Fruit fly (Drosophila melanogaster): ENCODE data around the gene Ipk2.

Ipk2 gene

DNA sequence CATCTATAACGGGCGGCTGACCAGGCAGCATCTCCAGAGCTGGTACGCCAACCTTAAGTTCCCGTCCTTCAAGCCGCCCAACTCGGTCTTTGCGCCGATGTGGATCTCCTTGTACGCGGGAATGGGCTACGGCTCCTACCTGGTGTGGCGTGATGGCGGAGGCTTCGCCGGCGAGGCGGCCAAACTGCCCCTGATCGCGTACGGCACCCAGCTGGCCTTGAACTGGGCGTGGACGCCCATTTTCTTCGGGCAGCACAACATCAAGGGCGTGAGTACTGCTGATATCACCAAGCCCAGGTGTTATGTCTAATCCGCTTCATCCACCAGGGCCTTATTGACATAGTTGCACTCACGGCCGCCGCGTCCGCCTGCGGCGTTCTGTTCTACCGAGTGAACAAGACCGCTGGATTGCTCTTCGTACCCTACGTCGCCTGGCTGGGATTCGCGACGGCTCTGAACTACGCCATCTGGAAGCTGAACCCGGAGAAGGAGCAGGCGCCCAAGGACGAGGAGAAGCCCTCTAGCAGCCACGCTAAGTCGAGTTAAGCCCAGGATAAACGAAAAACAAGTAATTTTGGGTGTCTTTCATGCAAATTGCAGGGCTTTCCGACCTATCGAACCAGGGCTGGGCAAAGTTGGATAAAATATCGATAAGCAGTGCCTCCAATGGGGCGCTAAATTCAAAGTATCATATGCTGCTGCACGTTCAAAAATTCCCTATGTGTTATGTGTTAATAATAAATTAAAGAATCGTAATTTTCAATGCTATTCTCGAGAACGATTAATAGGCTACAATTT is 14.1 kb downstream of the Ipk2 start, which contains the start of gene rempA:
Gene rempA (minus strand): TSS at position 541 of the 798 bp plus-strand sequence.
- TF ChIP-seq usp (GFP tag; optimal IDR thresholded peaks at IDR 0.05) (no peak), Dll (optimal IDR thresholded peaks at IDR 0.05) (peak; percentile 36), pan (optimal IDR thresholded peaks at IDR 0.05) (no peak)

DNA sequence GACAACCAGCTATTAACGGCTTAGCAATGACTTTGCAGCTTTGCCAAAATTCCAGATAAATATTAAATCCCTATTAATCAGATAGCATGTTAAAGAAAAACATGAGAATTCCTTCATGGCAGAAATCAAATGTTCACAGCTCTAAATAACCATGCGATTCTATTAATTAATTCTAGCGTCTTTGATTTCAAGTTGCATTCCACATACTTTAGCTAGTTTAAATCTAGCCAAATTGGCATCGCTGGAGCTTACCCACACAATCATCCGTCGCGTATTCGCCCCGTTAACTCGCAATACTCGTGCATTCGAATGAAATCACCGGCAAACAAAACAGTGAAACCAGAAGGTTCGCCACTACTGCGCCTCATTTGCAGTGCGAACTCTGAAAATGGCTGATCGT is 14.8 kb downstream of the Ipk2 start, which contains the start of gene Tspo:
Gene Tspo (plus strand): TSS at position 302 of the 400 bp plus-strand sequence.
- TF ChIP-seq Dll (optimal IDR thresholded peaks at IDR 0.05) (no peak), usp (GFP tag; optimal IDR thresholded peaks at IDR 0.05) (no peak), pan (optimal IDR thresholded peaks at IDR 0.05) (no peak), CG8478 (optimal IDR thresholded peaks at IDR 0.05) (no peak), psq (optimal IDR thresholded peaks at IDR 0.05) (no peak), EcR (GFP tag; optimal IDR thresholded peaks at IDR 0.05) (no peak)

DNA sequence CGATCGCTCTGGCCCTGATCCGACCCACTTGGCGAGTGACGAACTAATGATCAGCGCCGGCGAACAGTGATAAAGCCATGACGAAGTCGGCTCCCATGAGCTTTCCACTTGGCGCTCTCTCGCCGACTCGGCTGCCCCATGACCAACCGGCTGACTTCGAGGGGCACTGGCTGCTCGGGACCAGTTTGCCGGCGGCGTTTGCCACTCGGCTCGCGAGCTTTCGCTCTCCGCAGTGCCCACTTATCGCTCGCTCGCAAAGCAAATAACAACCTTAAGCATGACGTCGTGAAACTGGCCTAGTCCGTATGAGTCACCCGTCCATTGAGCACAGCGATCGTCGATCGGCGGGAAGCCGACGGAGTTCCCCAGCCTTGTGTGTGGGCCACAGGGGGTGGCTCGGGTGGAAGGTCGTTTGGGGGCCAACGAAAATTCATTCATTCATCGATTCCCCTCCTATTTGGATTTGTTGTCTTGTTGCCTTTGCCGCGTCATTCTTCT is 21.6 kb downstream of the Ipk2 start, which contains the start of gene Ets21C:
Gene Ets21C (minus strand): TSS at position 492 of the 498 bp plus-strand sequence.
- TF ChIP-seq Dll (optimal IDR thresholded peaks at IDR 0.05) (peak; percentile 83), usp (GFP tag; optimal IDR thresholded peaks at IDR 0.05) (no peak)

DNA sequence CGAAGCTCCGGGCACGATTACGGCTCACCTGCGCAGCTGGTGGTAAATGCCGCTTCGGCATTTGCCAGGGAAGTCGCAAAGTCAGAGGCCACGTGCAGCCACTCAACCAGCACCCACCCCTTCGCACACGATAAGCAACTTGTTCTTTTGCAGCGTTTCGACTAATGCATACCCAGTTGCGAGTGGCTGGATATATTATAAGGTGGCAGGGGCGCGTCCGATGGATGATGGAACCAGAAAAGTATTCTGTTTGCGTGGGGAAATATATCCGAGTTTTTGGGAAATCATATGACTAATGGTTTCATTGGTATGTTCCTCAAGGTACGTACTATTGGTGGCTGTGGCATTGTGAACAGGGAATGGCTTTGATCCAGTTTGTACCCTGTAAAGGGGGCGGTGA is 24.4 kb downstream of the Ipk2 start:
- TF ChIP-seq pan (optimal IDR thresholded peaks at IDR 0.05) (peak; percentile 64), usp (GFP tag; optimal IDR thresholded peaks at IDR 0.05) (no peak)

DNA sequence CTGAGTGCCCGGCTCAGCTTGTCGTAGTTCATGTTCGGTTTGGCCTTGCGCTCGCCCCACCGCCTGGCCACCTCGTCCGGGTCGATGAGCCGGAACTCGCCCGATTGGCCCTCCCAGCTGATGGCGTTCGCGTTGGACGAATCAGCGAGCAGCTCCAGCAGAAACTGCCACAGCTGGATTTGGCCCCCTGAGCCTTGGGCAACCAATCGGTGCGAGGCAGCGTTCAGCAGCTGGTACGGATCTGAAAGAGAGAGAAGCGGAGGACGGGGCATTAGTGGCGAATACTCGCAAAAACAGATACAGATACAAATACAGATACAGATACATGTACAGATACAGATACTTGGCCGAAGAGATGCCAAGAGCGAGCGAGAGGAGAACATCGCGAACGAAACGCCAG is 26.1 kb downstream of the Ipk2 start:
- TF ChIP-seq CG8478 (optimal IDR thresholded peaks at IDR 0.05) (peak; percentile 34), pan (optimal IDR thresholded peaks at IDR 0.05) (no peak)

DNA sequence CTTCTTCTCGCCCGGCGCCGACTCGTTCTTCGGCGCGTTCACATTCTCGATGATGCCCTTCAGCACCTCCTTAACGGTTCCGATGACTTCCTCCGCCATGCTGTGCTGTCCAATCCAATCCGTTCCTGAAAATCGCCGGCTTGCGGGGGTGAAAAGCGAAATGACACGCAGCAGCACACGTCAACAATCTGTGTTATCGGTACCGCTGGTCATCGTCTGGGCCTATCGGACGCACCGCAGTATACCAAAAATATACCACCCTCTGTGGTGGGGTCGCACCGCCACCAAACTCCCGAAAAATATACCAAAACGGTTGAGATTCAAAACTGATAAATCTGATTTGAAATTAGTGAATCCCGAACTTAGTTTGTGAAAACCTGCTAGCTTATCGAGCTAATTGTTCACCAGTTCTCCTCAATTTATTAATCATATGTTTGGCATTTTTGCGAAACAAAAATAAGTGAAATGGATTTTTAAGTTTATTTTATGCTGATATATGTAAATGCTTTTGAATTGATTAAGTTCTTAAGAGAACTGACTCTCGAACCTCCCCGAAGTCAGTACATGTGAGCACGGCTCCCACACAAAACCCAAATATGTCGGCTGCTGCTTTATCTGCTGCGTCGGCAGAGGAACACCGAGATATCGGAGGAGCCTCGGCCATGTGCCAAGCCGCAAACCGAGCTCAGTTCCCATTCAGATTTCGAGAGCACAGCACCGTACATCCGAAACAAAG is 29.5 kb downstream of the Ipk2 start, which contains the start of the genes Spp and nAChRbeta3:
Gene Spp (minus strand): TSS at position 210 of the 736 bp plus-strand sequence.
Gene nAChRbeta3 (plus strand): TSS at position 686 of the 736 bp plus-strand sequence.
- TF ChIP-seq pan (optimal IDR thresholded peaks at IDR 0.05) = no peak
- no peak for TF ChIP-seq CG8478 (optimal IDR thresholded peaks at IDR 0.05)
- no peak for TF ChIP-seq psq (optimal IDR thresholded peaks at IDR 0.05)

DNA sequence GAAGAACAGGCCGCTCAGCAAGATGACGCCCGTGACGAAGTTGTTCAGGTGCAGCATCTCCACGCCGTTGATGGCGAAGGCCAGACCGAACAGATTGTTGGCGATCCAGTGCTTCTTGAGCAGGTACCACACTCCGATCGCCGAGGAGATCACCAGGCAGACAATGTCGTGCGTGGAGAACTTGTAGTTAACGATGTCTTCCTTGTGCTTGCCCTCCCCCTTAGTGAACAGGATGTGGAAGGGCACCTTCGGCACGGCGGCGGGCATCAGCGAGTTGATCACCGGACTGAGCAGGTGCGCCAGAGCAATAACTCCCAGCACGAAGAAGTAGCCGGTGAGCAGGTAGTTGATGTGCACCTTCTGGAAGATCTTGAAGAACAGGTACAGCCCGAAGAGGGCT is 30.3 kb downstream of the Ipk2 start:
- TF ChIP-seq EcR (GFP tag; optimal IDR thresholded peaks at IDR 0.05) (no peak), psq (optimal IDR thresholded peaks at IDR 0.05) (no peak), pan (optimal IDR thresholded peaks at IDR 0.05) (no peak), CG8478 (optimal IDR thresholded peaks at IDR 0.05) (no peak), Dll (optimal IDR thresholded peaks at IDR 0.05) (no peak), usp (GFP tag; optimal IDR thresholded peaks at IDR 0.05) (no peak)

DNA sequence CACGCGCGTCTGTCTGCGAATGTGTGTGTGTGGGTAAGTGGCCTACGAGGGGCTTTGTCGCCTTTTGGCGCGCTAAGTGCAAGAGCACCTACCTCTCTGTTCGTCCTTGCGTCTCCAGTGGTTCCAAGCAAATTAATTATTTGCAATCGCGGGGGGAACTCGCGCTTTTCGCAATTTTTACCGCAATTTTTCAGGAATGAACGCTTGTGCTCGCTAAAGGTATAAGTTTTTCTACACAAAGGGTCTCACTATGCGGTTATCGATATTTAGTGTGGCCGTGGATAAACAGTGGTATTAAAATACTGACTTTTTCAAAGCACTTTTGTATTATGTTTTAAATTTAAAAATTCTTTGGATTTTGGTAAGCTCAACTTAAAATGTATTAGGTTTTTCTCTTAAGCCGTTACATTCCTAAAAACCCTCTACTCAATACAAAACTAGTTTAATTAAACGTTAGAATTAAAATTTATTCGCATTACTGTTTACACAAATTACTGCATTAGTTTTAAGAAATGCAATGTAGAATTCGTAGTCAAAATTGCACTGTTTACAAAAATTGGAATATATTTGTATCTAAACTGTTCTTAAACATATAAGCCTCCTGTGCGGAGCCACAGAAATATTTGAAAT is 31.6 kb downstream of the Ipk2 start, which contains the start of gene lwr:
Gene lwr (minus strand): TSS at position 243 of the 630 bp plus-strand sequence.
- TF ChIP-seq EcR (GFP tag; optimal IDR thresholded peaks at IDR 0.05) (no peak), Dll (optimal IDR thresholded peaks at IDR 0.05) (no peak), usp (GFP tag; optimal IDR thresholded peaks at IDR 0.05) (no peak), psq (optimal IDR thresholded peaks at IDR 0.05) (no peak), CG8478 (optimal IDR thresholded peaks at IDR 0.05) (no peak), pan (optimal IDR thresholded peaks at IDR 0.05) (no peak)

DNA sequence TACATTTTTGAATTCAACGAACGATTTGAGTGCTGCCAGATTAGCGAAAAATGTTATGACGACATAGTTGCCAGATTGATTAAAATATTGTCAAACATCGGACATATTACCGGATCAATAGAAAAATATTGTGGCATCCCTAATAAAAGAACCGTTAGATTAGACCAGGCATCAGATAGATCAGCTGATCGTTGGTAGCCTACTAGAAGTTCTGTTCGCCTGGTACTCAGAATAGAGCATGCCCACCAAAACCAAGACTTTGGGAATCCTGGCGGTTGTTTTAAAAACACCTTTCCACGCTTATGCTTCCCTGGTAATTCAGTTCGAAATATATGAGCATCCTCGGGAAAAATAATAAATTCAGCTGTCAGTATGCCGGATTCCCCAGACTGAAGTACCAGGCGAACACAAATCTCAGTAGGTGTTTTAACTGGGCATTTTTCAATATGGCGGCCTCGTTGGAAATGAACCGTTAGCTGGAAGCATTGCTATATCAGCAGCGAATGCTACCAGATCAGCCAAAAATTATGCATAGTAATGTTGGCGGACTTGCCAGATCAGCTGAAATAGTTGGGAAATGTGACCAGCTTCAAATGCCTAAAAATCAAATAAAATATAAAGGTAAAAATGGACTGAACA is 33.4 kb downstream of the Ipk2 start:
- no peak for TF ChIP-seq pan (optimal IDR thresholded peaks at IDR 0.05)
- no peak for TF ChIP-seq EcR (GFP tag; optimal IDR thresholded peaks at IDR 0.05)
- no peak for TF ChIP-seq Dll (optimal IDR thresholded peaks at IDR 0.05)
- no peak for TF ChIP-seq CG8478 (optimal IDR thresholded peaks at IDR 0.05)
- no peak for TF ChIP-seq usp (GFP tag; optimal IDR thresholded peaks at IDR 0.05)
- no peak for TF ChIP-seq psq (optimal IDR thresholded peaks at IDR 0.05)

DNA sequence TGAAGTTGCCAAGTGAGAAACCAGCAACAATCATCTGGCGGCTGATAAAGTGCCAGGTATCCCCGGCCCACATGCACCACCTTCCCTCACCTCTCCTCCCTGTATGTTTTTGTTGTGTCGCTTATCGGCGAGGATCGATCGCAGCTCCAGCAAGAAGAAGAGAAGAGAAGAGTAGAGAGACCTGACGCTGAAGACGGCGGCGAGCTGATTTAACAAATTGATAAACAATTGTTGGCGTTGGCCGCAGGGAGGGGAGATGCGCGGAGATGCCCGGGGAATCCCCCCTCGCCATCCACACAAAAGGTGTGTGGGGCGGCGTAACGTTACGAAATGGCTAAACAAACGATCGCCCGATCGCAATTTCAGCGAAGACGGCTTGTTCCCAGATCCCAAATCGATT is 40.3 kb downstream of the Ipk2 start:
- no peak for TF ChIP-seq psq (optimal IDR thresholded peaks at IDR 0.05)

DNA sequence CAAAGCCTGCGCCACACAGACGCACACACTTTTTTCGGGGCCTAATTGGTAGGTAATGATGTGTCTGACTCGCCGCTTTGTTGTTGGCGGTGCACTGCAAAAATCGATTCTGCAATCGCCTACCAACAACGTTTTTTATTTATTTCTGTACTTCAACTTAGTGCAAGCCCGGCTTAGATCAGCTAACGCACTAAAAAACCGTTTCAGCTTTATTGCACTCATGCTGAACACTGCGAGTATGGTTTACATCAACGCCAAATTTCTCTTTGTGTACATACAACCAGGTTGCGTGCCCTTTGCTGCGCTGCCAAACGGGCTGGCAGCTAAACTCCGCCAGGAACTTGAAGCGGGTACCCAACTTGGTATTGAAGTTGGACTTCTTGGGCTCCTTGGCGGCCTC is 43.8 kb downstream of the Ipk2 start:
- TF ChIP-seq Dll (optimal IDR thresholded peaks at IDR 0.05) (peak; percentile 13), usp (GFP tag; optimal IDR thresholded peaks at IDR 0.05) (no peak)

DNA sequence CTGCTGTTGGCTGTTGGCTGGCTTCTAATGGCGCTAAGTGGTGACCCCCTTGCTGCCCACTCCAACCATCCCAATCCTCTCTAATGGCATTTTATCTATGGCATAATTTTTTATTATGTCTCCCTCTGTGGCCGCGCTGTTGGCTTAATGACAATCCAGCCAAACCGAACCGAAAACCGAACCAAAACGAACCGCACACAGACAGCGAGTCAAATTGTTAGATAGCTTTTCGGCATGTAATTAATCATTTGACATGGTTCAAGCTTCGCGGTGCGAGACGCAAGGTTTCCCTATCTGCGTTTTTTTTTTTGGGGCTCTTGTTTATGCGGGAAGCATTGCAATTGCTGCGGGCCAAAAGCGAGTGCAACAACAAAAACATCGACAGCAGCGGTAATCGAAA is 46.4 kb downstream of the Ipk2 start:
- TF ChIP-seq usp (GFP tag; optimal IDR thresholded peaks at IDR 0.05) = no peak
